Fruit fly (Drosophila melanogaster): ENCODE results near the gene CG17237.

CG17237 gene

DNA sequence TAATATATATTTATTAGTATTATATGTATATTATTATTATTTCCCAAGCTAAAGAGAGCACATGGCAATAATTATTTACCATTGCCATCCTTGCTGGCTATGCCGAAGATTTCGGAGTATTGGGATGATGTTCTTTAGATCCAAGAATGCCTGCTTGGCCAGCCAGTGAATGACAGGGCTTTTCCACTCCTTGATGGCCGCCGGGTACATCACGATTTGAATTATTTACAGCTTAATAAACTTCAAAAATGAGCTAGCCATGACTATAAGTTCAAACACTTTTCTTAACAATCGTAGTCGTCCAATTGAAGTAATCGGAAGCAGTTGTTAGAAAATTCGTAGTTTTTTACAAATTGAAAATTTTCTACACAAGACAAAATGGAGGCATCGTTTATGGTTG, 10.6 kb upstream of the CG17237 start, which contains the start of gene CG31949:
Gene CG31949 (plus strand): TSS at position 301 of the 400 bp plus-strand sequence.
- TF ChIP-seq exex (tag; optimal IDR thresholded peaks at IDR 0.05) (no peak), toy (GFP tag; IDR thresholded peaks at IDR 0.05) (no peak), pfk (GFP tag; optimal IDR thresholded peaks at IDR 0.05) (no peak), Ets97D (GFP tag; optimal IDR thresholded peaks at IDR 0.05) (no peak), Antp (GFP tag; optimal IDR thresholded peaks at IDR 0.05) (no peak), Fer3 (tag; optimal IDR thresholded peaks at IDR 0.05) (no peak), gcm2 (GFP tag; optimal IDR thresholded peaks at IDR 0.05) (no peak), CG17568 (GFP tag; optimal IDR thresholded peaks at IDR 0.05) (no peak)

DNA sequence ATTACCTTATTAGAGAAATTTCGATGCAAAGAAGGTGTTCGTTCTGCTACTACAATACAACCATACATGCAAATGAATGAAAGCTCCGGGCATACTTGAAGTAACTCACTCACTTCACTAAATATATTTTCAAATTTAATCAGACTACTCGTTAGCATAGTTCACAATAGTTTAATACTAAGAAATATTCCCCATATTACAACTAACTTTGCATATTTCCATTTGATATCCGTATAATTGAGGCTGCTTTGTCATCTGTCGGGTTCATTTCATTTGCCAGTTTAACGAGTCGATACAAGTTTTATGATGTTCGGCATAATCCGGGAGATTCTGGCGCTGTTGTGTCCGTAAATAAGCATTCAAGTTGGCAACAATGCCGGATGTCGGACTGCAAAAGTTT, 1.4 kb upstream of the CG17237 start, which contains the start of gene robl22E:
Gene robl22E (minus strand): TSS at position 101 of the 400 bp plus-strand sequence.
- TF ChIP-seq pan (optimal IDR thresholded peaks at IDR 0.05) = no peak
- TF ChIP-seq pan (GFP tag; optimal IDR thresholded peaks at IDR 0.05 in 1 of 2, IDR thresholded peaks at IDR 0.05 in 1 of 2) = no peak
- TF ChIP-seq hbn (GFP tag; IDR thresholded peaks at IDR 0.05; ENCODE audit: partially characterized antibody) = no peak
- TF ChIP-seq CG9932 (GFP tag; IDR thresholded peaks at IDR 0.05) = no peak
- no peak for TF ChIP-seq CG7271 (tag; optimal IDR thresholded peaks at IDR 0.05)
- no peak for TF ChIP-seq Bdp1 (GFP tag; optimal IDR thresholded peaks at IDR 0.05)
- TF ChIP-seq sug (tag; optimal IDR thresholded peaks at IDR 0.05) = no peak
- TF ChIP-seq Meics (GFP tag; optimal IDR thresholded peaks at IDR 0.05) = no peak
- no peak for TF ChIP-seq zfh1 (GFP tag; IDR thresholded peaks at IDR 0.05)
- TF ChIP-seq crc (GFP tag; optimal IDR thresholded peaks at IDR 0.05) = no peak
- no peak for TF ChIP-seq Fer2 (tag; optimal IDR thresholded peaks at IDR 0.05)

DNA sequence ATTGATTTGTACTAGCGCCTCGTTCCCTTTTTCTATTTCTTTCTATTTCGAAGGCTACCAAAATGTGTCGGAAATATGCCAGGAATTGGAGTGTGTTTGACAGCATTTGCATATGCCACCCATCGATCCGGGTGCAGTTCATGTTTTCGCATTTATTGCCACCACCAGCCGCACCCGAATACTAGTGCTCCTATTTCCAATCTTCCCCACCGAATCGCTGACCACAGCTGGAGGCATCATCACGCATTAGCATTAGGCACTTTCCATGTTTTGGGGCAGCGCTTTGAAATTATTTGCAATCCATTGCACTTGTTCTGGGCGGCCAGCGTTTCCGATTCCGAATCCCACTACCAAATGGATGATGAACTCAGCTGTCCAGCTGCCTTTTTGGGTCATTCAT, 1.4 kb downstream of the CG17237 start, which contains the start of gene CG42658:
Gene CG42658 (minus strand): TSS at position 101 of the 400 bp plus-strand sequence.
- TF ChIP-seq CG7786 (GFP tag; optimal IDR thresholded peaks at IDR 0.05) (no peak), kah (GFP tag; optimal IDR thresholded peaks at IDR 0.05) (no peak), row (GFP tag; IDR thresholded peaks at IDR 0.05) (no peak)

DNA sequence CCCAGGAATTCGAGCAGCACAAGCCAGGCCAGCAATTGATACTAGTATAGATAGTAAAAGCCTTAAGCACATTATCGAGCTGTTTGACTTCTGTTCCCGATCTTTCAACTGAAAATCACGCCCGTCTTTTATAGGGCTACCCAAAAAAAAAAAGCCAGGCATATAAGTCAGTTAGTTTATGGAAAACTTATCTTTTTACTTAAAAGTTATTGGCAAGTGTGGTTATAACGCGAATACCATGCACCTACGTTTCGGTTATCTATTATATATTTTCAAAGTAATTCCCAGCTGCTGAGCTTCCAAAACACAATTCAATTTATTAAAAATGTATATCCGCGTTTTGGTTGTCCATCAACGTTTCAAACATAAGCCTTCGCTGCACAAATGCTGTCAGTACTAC, 2.4 kb downstream of the CG17237 start, which contains the start of gene CG31681:
Gene CG31681 (minus strand): TSS at position 101 of the 400 bp plus-strand sequence.
- TF ChIP-seq CG16779 (GFP tag; IDR thresholded peaks at IDR 0.05) = no peak
- no peak for TF ChIP-seq CG7786 (GFP tag; optimal IDR thresholded peaks at IDR 0.05)
- no peak for TF ChIP-seq CG2120 (GFP tag; optimal IDR thresholded peaks at IDR 0.05)

DNA sequence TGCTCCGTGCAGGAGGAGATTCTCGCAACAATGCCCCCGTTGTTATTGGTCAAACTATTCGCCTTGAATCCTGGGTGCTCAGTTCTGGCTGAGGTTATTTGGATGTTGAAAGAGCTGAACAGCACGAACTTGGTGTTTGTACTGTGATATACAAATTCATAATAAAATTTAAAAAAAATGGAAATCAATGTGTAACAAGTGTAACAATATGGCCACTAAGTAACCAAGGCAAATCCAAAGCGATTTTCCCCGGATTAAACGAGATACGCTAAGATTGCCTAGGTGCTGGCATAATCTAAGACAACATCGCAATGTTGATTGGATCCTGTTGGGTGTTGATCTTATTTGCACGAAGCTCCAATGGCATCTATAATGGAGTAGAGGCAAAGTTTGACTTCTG, 4.4 kb downstream of the CG17237 start, which contains the start of gene CG4271:
Gene CG4271 (plus strand): TSS at position 301 of the 400 bp plus-strand sequence.
- TF ChIP-seq en (GFP tag; optimal IDR thresholded peaks at IDR 0.05) (no peak), CG3065 (GFP tag; optimal IDR thresholded peaks at IDR 0.05) (no peak)

DNA sequence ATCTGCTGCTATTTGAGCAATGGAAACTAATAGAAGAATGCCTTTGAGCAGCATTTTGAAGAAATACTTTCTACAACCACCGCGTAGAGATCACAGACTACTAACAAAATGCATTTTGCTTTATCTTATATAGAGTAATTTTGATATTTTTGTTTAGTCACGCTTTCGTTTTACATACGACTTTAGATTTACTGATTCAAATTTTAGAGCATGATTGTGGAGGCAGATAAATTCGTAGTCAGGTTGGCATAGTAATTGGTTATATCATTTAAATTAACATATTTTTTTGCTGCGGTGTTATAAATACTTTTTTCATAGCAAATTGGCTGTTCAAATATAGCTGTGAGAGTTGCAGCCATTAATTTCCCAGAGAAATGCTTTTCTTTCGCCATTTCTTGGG, 20.2 kb downstream of the CG17237 start, which contains the start of gene CG17242:
Gene CG17242 (minus strand): TSS at position 101 of the 400 bp plus-strand sequence.
- TF ChIP-seq CG14965 (GFP tag; optimal IDR thresholded peaks at IDR 0.05; ENCODE audit: borderline replicate concordance) = no peak
- no peak for TF ChIP-seq MTF-1 (GFP tag; optimal IDR thresholded peaks at IDR 0.05; ENCODE audit: borderline replicate concordance)

DNA sequence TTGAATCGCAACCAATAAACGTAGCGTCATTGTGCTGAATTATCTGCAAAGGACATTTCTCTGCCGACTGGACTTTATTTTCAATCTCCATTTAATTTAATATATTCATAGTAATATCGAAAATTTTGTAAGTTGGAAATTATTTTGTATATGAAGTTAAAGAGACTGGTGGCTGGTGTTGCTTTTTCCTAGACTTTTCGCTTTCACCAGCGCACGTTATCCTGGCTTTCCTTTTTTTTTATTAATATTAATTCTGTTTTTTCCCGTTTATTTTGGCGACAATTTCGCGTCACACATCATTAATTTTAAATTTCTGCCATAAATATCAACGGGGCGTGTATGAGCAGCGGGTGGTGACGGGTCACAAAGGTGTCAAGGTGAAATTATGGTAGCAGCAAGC, 24.0 kb downstream of the CG17237 start, which contains the start of gene CG34049:
Gene CG34049 (minus strand): TSS at position 101 of the 400 bp plus-strand sequence.
- no peak for TF ChIP-seq shn (GFP tag; optimal IDR thresholded peaks at IDR 0.05)
